Fruit fly (Drosophila melanogaster) whole organism, embryonic: ENCODE data around the gene Scgalpha.
A peak's percentile ranks its signal among the peaks of the same experiment; 100 is the strongest.

Source experiments
- Blimp-1 ChIP-seq: fragments of 200-800 bp; sonication (Bioruptor generic); optimal IDR thresholded peaks from 3 replicates; lab custom pipeline; 2018; ENCODE audit warnings: missing biosample characterization, missing genetic modification characterization, mild to moderate bottlenecking, moderate library complexity, missing genetic modification reagents
- BtbVII ChIP-seq: fragments of 200-800 bp; sonication (Bioruptor generic); optimal IDR thresholded peaks from 3 replicates; lab custom pipeline; 2017; ENCODE audit warnings: missing biosample characterization, mild to moderate bottlenecking, missing genetic modification characterization
- CG10654 ChIP-seq: fragments of 200-800 bp; sonication (Bioruptor generic); optimal IDR thresholded peaks from 2 replicates; lab custom pipeline; 2016; ENCODE audit warnings: missing biosample characterization, missing genetic modification characterization
- CG12071 ChIP-seq: fragments of 200-800 bp; sonication (Bioruptor generic); optimal IDR thresholded peaks from 3 replicates; lab custom pipeline; 2018; ENCODE audit warnings: missing biosample characterization, mild to moderate bottlenecking, missing genetic modification characterization
- CG13287 ChIP-seq: fragments of 200-800 bp; sonication (Bioruptor generic); IDR thresholded peaks from 2 replicates; pipeline ENCODE4 v1.3.6; 2022; ENCODE audit warnings: missing biosample characterization, missing genetic modification characterization; ENCODE audit not compliant: partially characterized antibody
- CG14441 ChIP-seq: fragments of 200-800 bp; sonication (Bioruptor generic); IDR thresholded peaks from 2 replicates; pipeline ENCODE4 v1.3.6; 2022; ENCODE audit warnings: missing biosample characterization, missing genetic modification characterization
- CG15011 ChIP-seq: fragments of 200-800 bp; sonication (Bioruptor generic); optimal IDR thresholded peaks from 3 replicates; lab custom pipeline; 2018; ENCODE audit warnings: missing biosample characterization, mild to moderate bottlenecking, missing genetic modification characterization
- CG1603 ChIP-seq: fragments of 200-800 bp; sonication (Bioruptor generic); optimal IDR thresholded peaks from 2 replicates; lab custom pipeline; 2019; ENCODE audit warnings: missing biosample characterization, mild to moderate bottlenecking, missing genetic modification characterization, moderate library complexity
- CG16815 ChIP-seq: fragments of 200-800 bp; sonication (Bioruptor generic); optimal IDR thresholded peaks from 3 replicates; lab custom pipeline; 2017; ENCODE audit warnings: missing biosample characterization, mild to moderate bottlenecking, missing genetic modification characterization
- CG17361 ChIP-seq: fragments of 200-800 bp; sonication (Bioruptor generic); IDR thresholded peaks from 3 replicates; pipeline ENCODE4 v1.3.6; 2022; ENCODE audit warnings: missing biosample characterization, missing genetic modification characterization
- CG18011 ChIP-seq: fragments of 200-800 bp; sonication (Bioruptor generic); optimal IDR thresholded peaks from 2 replicates; lab custom pipeline; 2017; ENCODE audit warnings: missing biosample characterization, missing genetic modification characterization, mild to moderate bottlenecking, moderate library complexity, missing genotype
- CG18476 ChIP-seq: fragments of 200-800 bp; sonication (Bioruptor generic); optimal IDR thresholded peaks from 2 replicates; lab custom pipeline; 2016; ENCODE audit warnings: missing biosample characterization, mild to moderate bottlenecking, missing genetic modification characterization
- CG2875 ChIP-seq: fragments of 200-800 bp; sonication (Bioruptor generic); optimal IDR thresholded peaks from 2 replicates; lab custom pipeline; 2017; ENCODE audit warnings: missing biosample characterization, mild to moderate bottlenecking, missing genetic modification characterization, missing genetic modification reagents
- CG30020 ChIP-seq: fragments of 200-800 bp; optimal IDR thresholded peaks from 2 replicates; lab custom pipeline; 2019; ENCODE audit warnings: missing biosample characterization, mild to moderate bottlenecking, missing genetic modification characterization, moderate library complexity
- CG30431 ChIP-seq: fragments of 200-800 bp; sonication (Bioruptor generic); optimal IDR thresholded peaks from 2 replicates; lab custom pipeline; 2017; ENCODE audit warnings: missing biosample characterization, missing genetic modification characterization
- CG3281 ChIP-seq: fragments of 200-800 bp; sonication (Bioruptor generic); optimal IDR thresholded peaks from 3 replicates; lab custom pipeline; 2017; ENCODE audit warnings: missing biosample characterization, mild to moderate bottlenecking, missing genetic modification characterization
- CG4730 ChIP-seq: fragments of 200-800 bp; sonication (Bioruptor generic); IDR thresholded peaks from 2 replicates; pipeline ENCODE4 v1.3.6; 2022; ENCODE audit warnings: missing biosample characterization, missing genetic modification characterization
- CG5180 ChIP-seq: fragments of 200-800 bp; sonication (Bioruptor generic); optimal IDR thresholded peaks from 3 replicates; lab custom pipeline; 2017; ENCODE audit warnings: missing biosample characterization, missing genetic modification characterization, mild to moderate bottlenecking, moderate library complexity, missing genetic modification reagents
- CG7745 ChIP-seq: fragments of 200-800 bp; sonication (Bioruptor generic); optimal IDR thresholded peaks from 2 replicates; lab custom pipeline; 2018; ENCODE audit warnings: missing biosample characterization, mild to moderate bottlenecking, missing genetic modification characterization, moderate library complexity
- CG8359 ChIP-seq: fragments of 200-800 bp; sonication (Bioruptor generic); optimal IDR thresholded peaks from 2 replicates; lab custom pipeline; 2017; ENCODE audit warnings: missing biosample characterization, mild to moderate bottlenecking, missing genetic modification characterization, borderline replicate concordance
- CG9215 ChIP-seq: fragments of 200-800 bp; sonication (Bioruptor generic); IDR thresholded peaks from 2 replicates; pipeline ENCODE4 v1.3.6; 2022; ENCODE audit warnings: missing biosample characterization, missing genetic modification characterization
- D ChIP-seq, 2 experiments: fragments of 200-800 bp in 1 of 2; fragments of >200 bp in 1 of 2; sonication (Bioruptor generic) in 1 of 2; optimal IDR thresholded peaks; 2 replicates in 1 of 2; 3 replicates in 1 of 2; lab custom pipeline; 2017; ENCODE audit warnings: mild to moderate bottlenecking in 1 of 2, missing biosample characterization in 1 of 2, missing genetic modification characterization in 1 of 2, missing genetic modification reagents in 1 of 2
- Dad ChIP-seq: fragments of 200-800 bp; sonication (Bioruptor generic); optimal IDR thresholded peaks from 3 replicates; lab custom pipeline; 2016; ENCODE audit warnings: missing biosample characterization, missing genetic modification characterization
- E2f2 ChIP-seq: fragments of 200-800 bp; sonication (Bioruptor generic); IDR thresholded peaks from 2 replicates; pipeline ENCODE4 v1.3.6; 2022; ENCODE audit warnings: missing biosample characterization, missing genetic modification characterization
- ERR ChIP-seq: fragments of 200-800 bp; sonication (Bioruptor generic); optimal IDR thresholded peaks from 2 replicates; lab custom pipeline; 2016; ENCODE audit warnings: missing biosample characterization, missing genetic modification characterization
- Fer2 ChIP-seq: fragments of 200-800 bp; sonication (Bioruptor generic); optimal IDR thresholded peaks from 2 replicates; lab custom pipeline; 2018; ENCODE audit warnings: missing biosample characterization, mild to moderate bottlenecking, missing genetic modification characterization, moderate library complexity
- Hr78 ChIP-seq, 2 experiments: fragments of 200-800 bp in 1 of 2; fragments of >200 bp in 1 of 2; sonication (Bioruptor generic) in 1 of 2; optimal IDR thresholded peaks; 2 replicates each; lab custom pipeline; 2017 to 2019; ENCODE audit warnings: missing biosample characterization in 2 of 2, missing genetic modification characterization in 2 of 2, mild to moderate bottlenecking in 1 of 2, moderate library complexity in 1 of 2
- Hsf ChIP-seq: fragments of 200-800 bp; sonication (Bioruptor generic); optimal IDR thresholded peaks from 3 replicates; lab custom pipeline; 2016; ENCODE audit warnings: missing biosample characterization, missing genetic modification characterization
- NFAT ChIP-seq: fragments of 200-800 bp; sonication (Bioruptor generic); IDR thresholded peaks from 2 replicates; pipeline ENCODE4 v1.3.6; 2022; ENCODE audit warnings: missing biosample characterization, missing genetic modification characterization
- Oli ChIP-seq: fragments of 200-800 bp; sonication (Bioruptor generic); optimal IDR thresholded peaks from 2 replicates; lab custom pipeline; 2018; ENCODE audit warnings: missing biosample characterization, mild to moderate bottlenecking, missing genetic modification characterization, moderate library complexity
- Pdp1 ChIP-seq, 2 experiments: fragments of 200-800 bp; sonication (Bioruptor generic); optimal IDR thresholded peaks; 3 replicates each; lab custom pipeline; 2016; ENCODE audit warnings: missing biosample characterization in 2 of 2, missing genetic modification characterization in 2 of 2, mild to moderate bottlenecking in 1 of 2, moderate library complexity in 1 of 2
- Poxn ChIP-seq: fragments of 200-800 bp; sonication (Bioruptor generic); IDR thresholded peaks from 2 replicates; pipeline ENCODE4 v1.3.6; 2022; ENCODE audit warnings: missing biosample characterization, missing genetic modification characterization
- al ChIP-seq: fragments of 200-800 bp; sonication (Bioruptor generic); IDR thresholded peaks from 2 replicates; pipeline ENCODE4 v1.3.6; 2022; ENCODE audit warnings: missing biosample characterization, missing genetic modification characterization
- amos ChIP-seq: fragments of 200-800 bp; sonication (Bioruptor generic); IDR thresholded peaks from 2 replicates; pipeline ENCODE4 v1.3.6; 2022; ENCODE audit warnings: missing biosample characterization, missing genetic modification characterization; ENCODE audit not compliant: partially characterized antibody
- cas ChIP-seq: fragments of 200-800 bp; sonication (Bioruptor generic); IDR thresholded peaks from 2 replicates; pipeline ENCODE4 v1.3.6; 2022; ENCODE audit warnings: missing biosample characterization, missing genetic modification characterization
- croc ChIP-seq: fragments of 200-800 bp; sonication (Bioruptor generic); conservative IDR thresholded peaks from 3 replicates; pipeline ENCODE4 v1.3.6; 2022; ENCODE audit warnings: missing biosample characterization, missing genetic modification characterization
- danr ChIP-seq: fragments of 200-800 bp; sonication (Bioruptor generic); IDR thresholded peaks from 2 replicates; pipeline ENCODE4 v1.3.6; 2022; ENCODE audit warnings: missing biosample characterization, missing genetic modification characterization
- esg ChIP-seq: fragments of 200-800 bp; sonication (Bioruptor generic); conservative IDR thresholded peaks from 2 replicates; pipeline ENCODE4 v1.3.6; 2022; ENCODE audit warnings: missing biosample characterization, missing genetic modification characterization
- fd64A ChIP-seq: fragments of 200-800 bp; sonication (Bioruptor generic); optimal IDR thresholded peaks from 3 replicates; lab custom pipeline; 2018; ENCODE audit warnings: missing biosample characterization, mild to moderate bottlenecking, missing genetic modification characterization
- gcm ChIP-seq: fragments of 200-800 bp; sonication (Bioruptor generic); optimal IDR thresholded peaks from 2 replicates; lab custom pipeline; 2019; ENCODE audit warnings: missing biosample characterization, mild to moderate bottlenecking, missing genetic modification characterization, moderate library complexity
- jing ChIP-seq: fragments of 200-800 bp; sonication (Bioruptor generic); optimal IDR thresholded peaks from 2 replicates; lab custom pipeline; 2018; ENCODE audit warnings: missing biosample characterization, mild to moderate bottlenecking, missing genetic modification characterization
- ken ChIP-seq: fragments of 200-800 bp; sonication (Bioruptor generic); IDR thresholded peaks from 3 replicates; pipeline ENCODE4 v1.3.6; 2022; ENCODE audit warnings: missing biosample characterization, missing genetic modification characterization
- odd ChIP-seq: fragments of 200-800 bp; sonication (Bioruptor generic); optimal IDR thresholded peaks from 2 replicates; lab custom pipeline; 2017; ENCODE audit warnings: missing biosample characterization, mild to moderate bottlenecking, missing genetic modification characterization
- run ChIP-seq: fragments of 200-800 bp; sonication (Bioruptor generic); optimal IDR thresholded peaks from 3 replicates; lab custom pipeline; 2018; ENCODE audit warnings: missing biosample characterization, mild to moderate bottlenecking, missing genetic modification characterization
- sima ChIP-seq: fragments of 200-800 bp; sonication (Bioruptor generic); optimal IDR thresholded peaks from 2 replicates; lab custom pipeline; 2016; ENCODE audit warnings: missing biosample characterization, missing genetic modification characterization
- slbo ChIP-seq: fragments of 200-800 bp; sonication (Bioruptor generic); IDR thresholded peaks from 2 replicates; pipeline ENCODE4 v1.3.6; 2022; ENCODE audit warnings: missing biosample characterization, missing genetic modification characterization
- sr ChIP-seq: fragments of 200-800 bp; sonication (Bioruptor generic); IDR thresholded peaks from 3 replicates; pipeline ENCODE4 v1.3.6; 2022; ENCODE audit warnings: missing biosample characterization, missing genetic modification characterization
- yki ChIP-seq: fragments of >200 bp; optimal IDR thresholded peaks from 3 replicates; lab custom pipeline; 2018

The Scgalpha gene

dm6 chr2L:8300220-8301167 is 2.7 kb upstream of the Scgalpha start, which contains the start of gene Btk (continued):
- TF ChIP-seq gcm (GFP tag; lab: Kevin White, UChicago) (no peak), Blimp-1 (GFP tag; lab: Kevin White, UChicago) (peak; percentile 49), CG17361 (GFP tag; lab: Robert Waterston, UW) (no peak), CG13287 (GFP tag; lab: Robert Waterston, UW) (peak; percentile 5; the same call in 1 of the 2 replicates), Hr78 (GFP tag; optimal IDR thresholded peaks at IDR 0.05; lab: Kevin White, UChicago) (peak in 1 of 2 experiments; percentile 96), CG16815 (GFP tag; lab: Kevin White, UChicago) (no peak), CG18011 (no peak), esg (GFP tag; lab: Robert Waterston, UW) (no peak), CG10654 (GFP tag; lab: Kevin White, UChicago) (no peak), CG15011 (GFP tag; lab: Kevin White, UChicago) (no peak), run (tag; lab: Kevin White, UChicago) (no peak), fd64A (no peak), CG30431 (GFP tag; lab: Kevin White, UChicago) (no peak), al (GFP tag; lab: Robert Waterston, UW) (no peak), croc (GFP tag; lab: Robert Waterston, UW) (no peak), slbo (GFP tag; lab: Robert Waterston, UW) (no peak), CG18476 (GFP tag; lab: Kevin White, UChicago) (no peak), ken (GFP tag; lab: Robert Waterston, UW) (no peak), CG3281 (GFP tag; lab: Kevin White, UChicago) (no peak), jing (GFP tag; lab: Kevin White, UChicago) (no peak), Fer2 (no peak), danr (GFP tag; lab: Robert Waterston, UW) (no peak), NFAT (GFP tag; lab: Robert Waterston, UW) (no peak), cas (no peak), CG9215 (GFP tag; lab: Robert Waterston, UW) (no peak), CG1603 (tag; lab: Kevin White, UChicago) (peak; percentile 37), Dad (GFP tag; lab: Kevin White, UChicago) (no peak), Oli (tag; lab: Kevin White, UChicago) (no peak), sima (GFP tag; lab: Kevin White, UChicago) (no peak), E2f2 (GFP tag; lab: Robert Waterston, UW) (peak; percentile 90), ERR (GFP tag; lab: Kevin White, UChicago) (no peak), CG8359 (GFP tag; lab: Kevin White, UChicago) (no peak), odd (GFP tag; lab: Kevin White, UChicago) (no peak), CG14441 (no peak), CG7745 (tag; lab: Kevin White, UChicago) (no peak), CG5180 (GFP tag; lab: Kevin White, UChicago) (no peak), CG2875 (no peak), Hsf (no peak), Pdp1 (GFP tag; optimal IDR thresholded peaks at IDR 0.05; lab: Kevin White, UChicago) (peak in 1 of 2 experiments; percentile 20), CG30020 (tag; lab: Kevin White, UChicago) (no peak), yki (lab: Kevin White, UChicago) (no peak), sr (GFP tag; lab: Robert Waterston, UW) (no peak), CG4730 (GFP tag; lab: Robert Waterston, UW) (no peak), Poxn (GFP tag; lab: Robert Waterston, UW) (no peak), CG12071 (no peak), amos (no peak), D (optimal IDR thresholded peaks at IDR 0.05; lab: Kevin White, UChicago) (peak; percentile 96), D (GFP tag; optimal IDR thresholded peaks at IDR 0.05; lab: Kevin White, UChicago) (no peak), BtbVII (GFP tag; lab: Kevin White, UChicago) (no peak)
